Worm (Caenorhabditis elegans) whole organism, L4 larva: ENCODE data around the gene Y38F1A.8.

Experiments used
- D1046.2 ChIP-seq: fragments of 200-800 bp; sonication (Bioruptor generic); IDR thresholded peaks from 2 replicates; pipeline ENCODE4 v1.3.6; 2022; ENCODE audit warnings: missing genetic modification characterization, missing compliant biosample characterization
- F10B5.3 ChIP-seq: sonication (generic microtip); optimal IDR thresholded peaks from 2 replicates; lab custom pipeline; 2016; ENCODE audit warnings: mild to moderate bottlenecking, missing genetic modification characterization, missing compliant biosample characterization
- F26F4.8 ChIP-seq: fragments of 200-800 bp; sonication (Bioruptor generic); conservative IDR thresholded peaks from 2 replicates; pipeline ENCODE4 v1.3.6; 2022; ENCODE audit warnings: missing genetic modification characterization, missing compliant biosample characterization
- F44E2.7 ChIP-seq: fragments of 200-800 bp; sonication (Bioruptor generic); IDR thresholded peaks from 2 replicates; pipeline ENCODE4 v2.1.2; 2022; ENCODE audit warnings: missing genetic modification characterization, missing compliant biosample characterization
- R02D3.7 ChIP-seq: fragments of 150-350 bp; sonication (generic microtip); optimal IDR thresholded peaks from 3 replicates; lab custom pipeline; 2014; ENCODE audit warnings: missing biosample characterization, missing genetic modification characterization
- T20F7.1 ChIP-seq: fragments of 200-800 bp; sonication (Bioruptor generic); optimal IDR thresholded peaks from 2 replicates; lab custom pipeline; 2018; ENCODE audit warnings: mild to moderate bottlenecking, missing genetic modification characterization, missing compliant biosample characterization
- T26A8.4 ChIP-seq: fragments of 200-800 bp; sonication (Bioruptor generic); IDR thresholded peaks from 2 replicates; pipeline ENCODE4 v1.3.6; 2022; ENCODE audit warnings: missing genetic modification characterization, missing compliant biosample characterization
- Y105C5A.15 ChIP-seq: fragments of 200-800 bp; sonication (Bioruptor generic); IDR thresholded peaks from 2 replicates; pipeline ENCODE4 v1.3.6; 2022; ENCODE audit warnings: missing genetic modification characterization, missing compliant biosample characterization
- Y48G9A.11 ChIP-seq: fragments of 200-800 bp; sonication (Bioruptor generic); IDR thresholded peaks from 2 replicates; pipeline ENCODE4 v1.3.6; 2022; ENCODE audit warnings: missing genetic modification reagents, missing genetic modification characterization, missing compliant biosample characterization
- ZK546.5 ChIP-seq, 2 experiments: sonication (generic microtip); optimal IDR thresholded peaks; 2 replicates each; lab custom pipeline; 2017; ENCODE audit warnings: missing biosample characterization in 2 of 2, missing genetic modification characterization in 2 of 2
- aha-1 ChIP-seq: fragments of 150-350 bp; peaks from one replicate; lab custom pipeline; 2014; ENCODE audit warnings: missing biosample characterization, missing genetic modification characterization
- aly-2 ChIP-seq: sonication (generic microtip); optimal IDR thresholded peaks from 2 replicates; lab custom pipeline; 2018; ENCODE audit warnings: missing biosample characterization, missing genetic modification characterization
- arid-1 ChIP-seq: fragments of 200-800 bp; sonication (Bioruptor generic); conservative IDR thresholded peaks from 2 replicates; pipeline ENCODE4 v1.3.6; 2022; ENCODE audit warnings: missing genetic modification reagents, missing genetic modification characterization, missing compliant biosample characterization
- ceh-20 ChIP-seq: fragments of 200-800 bp; sonication (Bioruptor generic); IDR thresholded peaks from 2 replicates; pipeline ENCODE4 v1.3.6; 2022; ENCODE audit warnings: missing genetic modification reagents, missing genetic modification characterization, missing compliant biosample characterization
- ceh-28 ChIP-seq: fragments of 150-350 bp; optimal IDR thresholded peaks from 2 replicates; lab custom pipeline; 2014; ENCODE audit warnings: missing biosample characterization, missing genetic modification reagents, missing genetic modification characterization
- ceh-62 ChIP-seq: sonication (generic microtip); optimal IDR thresholded peaks from 2 replicates; lab custom pipeline; 2017; ENCODE audit warnings: missing biosample characterization, missing genetic modification characterization
- ceh-82 ChIP-seq: sonication (generic microtip); optimal IDR thresholded peaks from 2 replicates; lab custom pipeline; 2017; ENCODE audit warnings: missing biosample characterization, missing genetic modification characterization
- cey-2 ChIP-seq: sonication (generic microtip); optimal IDR thresholded peaks from 3 replicates; lab custom pipeline; 2017; ENCODE audit warnings: missing genetic modification characterization, mild to moderate bottlenecking, missing compliant biosample characterization, antibody characterized with exemption, borderline replicate concordance; ENCODE audit not compliant: insufficient read depth
- daf-12 ChIP-seq: fragments of 150-350 bp; optimal IDR thresholded peaks from 2 replicates; lab custom pipeline; 2014; ENCODE audit warnings: missing biosample characterization, missing genetic modification reagents, missing genetic modification characterization
- daf-16 ChIP-seq, 3 experiments: sonication (generic microtip); optimal IDR thresholded peaks; 2 replicates each; lab custom pipeline; 2016 to 2017; ENCODE audit warnings: missing genetic modification characterization in 3 of 3, missing genetic modification reagents in 3 of 3, mild to moderate bottlenecking in 2 of 3, missing compliant biosample characterization in 2 of 3, missing biosample characterization in 1 of 3, moderate library complexity in 1 of 3
- dmd-6 ChIP-seq: fragments of 200-800 bp; sonication (Bioruptor generic); IDR thresholded peaks from 2 replicates; pipeline ENCODE4 v1.3.6; 2022; ENCODE audit warnings: missing genetic modification reagents, missing genetic modification characterization, missing compliant biosample characterization
- dmd-9 ChIP-seq: fragments of 200-800 bp; sonication (Bioruptor generic); IDR thresholded peaks from 2 replicates; pipeline ENCODE4 v1.3.6; 2022; ENCODE audit warnings: missing genetic modification reagents, missing genetic modification characterization, missing compliant biosample characterization
- dpl-1 ChIP-seq: fragments of 150-350 bp; optimal IDR thresholded peaks from 2 replicates; lab custom pipeline; 2014; ENCODE audit warnings: missing biosample characterization, missing genetic modification reagents, missing genetic modification characterization
- duxl-1 ChIP-seq: sonication (generic microtip); optimal IDR thresholded peaks from 2 replicates; lab custom pipeline; 2016; ENCODE audit warnings: mild to moderate bottlenecking, missing genetic modification characterization, moderate library complexity, missing compliant biosample characterization; ENCODE audit not compliant: poor library complexity
- fos-1 ChIP-seq: fragments of 150-350 bp; optimal IDR thresholded peaks from 2 replicates; lab custom pipeline; 2014; ENCODE audit warnings: missing biosample characterization, missing genetic modification characterization
- hif-1 ChIP-seq, 2 experiments: sonication (generic microtip); optimal IDR thresholded peaks; 2 replicates each; lab custom pipeline; 2016 to 2017; ENCODE audit warnings: missing compliant biosample characterization in 2 of 2, missing genetic modification characterization in 2 of 2, missing genetic modification reagents in 2 of 2, missing genotype in 2 of 2, mild to moderate bottlenecking in 1 of 2
- hlh-11 ChIP-seq: fragments of 200-800 bp; sonication (Bioruptor generic); optimal IDR thresholded peaks from 2 replicates; lab custom pipeline; 2018; ENCODE audit warnings: mild to moderate bottlenecking, missing genetic modification characterization, missing compliant biosample characterization
- lin-29 ChIP-seq: fragments of 200-800 bp; sonication (Bioruptor generic); IDR thresholded peaks from 2 replicates; pipeline ENCODE4 v1.3.6; 2022; ENCODE audit warnings: missing genetic modification reagents, missing genetic modification characterization, missing compliant biosample characterization
- madf-5 ChIP-seq, 2 experiments: fragments of 200-800 bp; sonication (Bioruptor generic); IDR thresholded peaks; 2 replicates each; pipeline ENCODE4 v1.3.6; 2022; ENCODE audit warnings: missing compliant biosample characterization in 2 of 2, missing genetic modification characterization in 2 of 2
- mdl-1 ChIP-seq, 2 experiments: fragments of 150-350 bp in 1 of 2; sonication (generic microtip) in 1 of 2; optimal IDR thresholded peaks; 2 replicates each; lab custom pipeline; 2014 to 2017; ENCODE audit warnings: missing biosample characterization in 2 of 2, missing genetic modification characterization in 2 of 2
- mep-1 ChIP-seq: fragments of 150-350 bp; sonication (generic microtip); optimal IDR thresholded peaks from 3 replicates; lab custom pipeline; 2014; ENCODE audit warnings: missing biosample characterization, missing genetic modification characterization
- mes-2 ChIP-seq: sonication (generic microtip); optimal IDR thresholded peaks from 2 replicates; lab custom pipeline; 2016; ENCODE audit warnings: missing genotype, mild to moderate bottlenecking, missing genetic modification characterization, missing compliant biosample characterization; ENCODE audit not compliant: poor library complexity, severe bottlenecking
- nhr-11 ChIP-seq: fragments of 150-350 bp; optimal IDR thresholded peaks from 2 replicates; lab custom pipeline; 2014; ENCODE audit warnings: missing biosample characterization, missing genetic modification characterization
- nhr-28 ChIP-seq: fragments of 150-350 bp; optimal IDR thresholded peaks from 2 replicates; lab custom pipeline; 2014; ENCODE audit warnings: missing biosample characterization, missing genetic modification characterization
- nhr-42 ChIP-seq: fragments of 200-800 bp; sonication (Bioruptor generic); IDR thresholded peaks from 2 replicates; pipeline ENCODE4 v1.3.6; 2022; ENCODE audit warnings: missing genetic modification characterization, missing compliant biosample characterization
- nhr-76 ChIP-seq: fragments of 150-350 bp; optimal IDR thresholded peaks from 2 replicates; lab custom pipeline; 2014; ENCODE audit warnings: missing biosample characterization, missing genetic modification characterization
- pha-4 ChIP-seq, 2 experiments: fragments of 150-350 bp in 1 of 2; fragments of 200-800 bp in 1 of 2; sonication (Bioruptor generic) in 1 of 2; IDR thresholded peaks in 1 of 2; optimal IDR thresholded peaks in 1 of 2; 2 replicates each; pipeline versions ENCODE4 v1.3.6 to Lab custom; 2014 to 2022; ENCODE audit warnings: missing genetic modification characterization in 2 of 2, missing genetic modification reagents in 2 of 2, missing biosample characterization in 1 of 2, missing compliant biosample characterization in 1 of 2
- php-3 ChIP-seq: fragments of 200-800 bp; sonication (Bioruptor generic); IDR thresholded peaks from 2 replicates; pipeline ENCODE4 v1.3.6; 2022; ENCODE audit warnings: missing genetic modification reagents, missing genetic modification characterization, missing compliant biosample characterization
- pqm-1 ChIP-seq: sonication (generic microtip); optimal IDR thresholded peaks from 2 replicates; lab custom pipeline; 2017; ENCODE audit warnings: missing biosample characterization, missing genetic modification characterization
- set-16 ChIP-seq: fragments of 200-800 bp; sonication (Bioruptor generic); IDR thresholded peaks from 2 replicates; pipeline ENCODE4 v1.3.6; 2022; ENCODE audit warnings: missing genetic modification reagents, missing genetic modification characterization, missing compliant biosample characterization
- skn-1 ChIP-seq: fragments of 150-350 bp; optimal IDR thresholded peaks from 2 replicates; lab custom pipeline; 2014; ENCODE audit warnings: missing biosample characterization, missing genetic modification characterization
- snpc-1.2 ChIP-seq: fragments of 200-800 bp; sonication (Bioruptor generic); IDR thresholded peaks from 2 replicates; pipeline ENCODE4 v1.3.6; 2022; ENCODE audit warnings: missing genetic modification reagents, missing genetic modification characterization, missing compliant biosample characterization
- snpc-4 ChIP-seq: fragments of 150-350 bp; optimal IDR thresholded peaks from 2 replicates; lab custom pipeline; 2014; ENCODE audit warnings: missing biosample characterization, missing genetic modification characterization
- unc-39 ChIP-seq: sonication (generic microtip); optimal IDR thresholded peaks from 2 replicates; lab custom pipeline; 2017; ENCODE audit warnings: missing biosample characterization, missing genetic modification characterization
- unc-62 ChIP-seq, 3 experiments: fragments of 150-350 bp in 1 of 3; sonication (generic microtip); optimal IDR thresholded peaks in 2 of 3; peaks in 1 of 3; 1 replicate in 1 of 3; 2 replicates in 2 of 3; lab custom pipeline; 2014 to 2017; ENCODE audit warnings: missing biosample characterization in 3 of 3, missing genetic modification characterization in 3 of 3, missing genetic modification reagents in 3 of 3, missing genotype in 1 of 3
- vab-7 ChIP-seq: fragments of 200-800 bp; sonication (Bioruptor generic); IDR thresholded peaks from 2 replicates; pipeline ENCODE4 v1.3.6; 2022; ENCODE audit warnings: missing genetic modification reagents, missing genetic modification characterization, missing compliant biosample characterization
- zag-1 ChIP-seq: fragments of 150-350 bp; optimal IDR thresholded peaks from 2 replicates; lab custom pipeline; 2014; ENCODE audit warnings: missing biosample characterization, missing genetic modification characterization
- zfp-2 ChIP-seq: sonication (generic microtip); optimal IDR thresholded peaks from 2 replicates; lab custom pipeline; 2016; ENCODE audit warnings: mild to moderate bottlenecking, missing genetic modification characterization, missing compliant biosample characterization
- zfp-3 ChIP-seq: fragments of 200-800 bp; sonication (Bioruptor generic); conservative IDR thresholded peaks from 2 replicates; pipeline ENCODE4 v1.3.6; 2022; ENCODE audit warnings: missing genetic modification reagents, missing genetic modification characterization, missing compliant biosample characterization
- zip-2 ChIP-seq: fragments of 150-350 bp; optimal IDR thresholded peaks from 2 replicates; lab custom pipeline; 2014; ENCODE audit warnings: missing biosample characterization, missing genetic modification characterization
- ztf-7 ChIP-seq: fragments of 150-350 bp; optimal IDR thresholded peaks from 2 replicates; lab custom pipeline; 2014; ENCODE audit warnings: missing biosample characterization, missing genetic modification characterization

Y38F1A.8 gene

DNA sequence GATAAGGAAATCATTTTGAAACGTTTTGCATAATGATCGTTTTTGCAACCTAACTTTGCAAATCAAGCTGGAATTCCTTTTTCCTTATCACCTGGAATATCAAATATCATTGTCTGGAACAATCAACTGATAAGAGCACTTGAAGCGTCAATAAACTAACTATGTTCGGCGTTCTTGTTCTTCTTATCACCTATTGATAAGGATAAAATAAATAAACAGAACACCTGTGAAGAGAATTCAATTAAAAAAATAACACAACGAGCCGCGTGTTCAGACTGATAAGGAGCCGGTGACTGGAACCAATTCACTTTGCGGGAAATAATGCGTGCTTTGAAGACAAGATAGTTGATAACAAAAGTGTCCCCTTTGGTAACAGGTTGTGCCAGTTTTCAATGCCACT is 20.4 kb downstream of the Y38F1A.8 start, which contains the start of gene cyd-1 (continued):
- TF ChIP-seq vab-7 (GFP tag; lab: Robert Waterston, UW) = no peak
- TF ChIP-seq zfp-3 (GFP tag; lab: Robert Waterston, UW) = no peak
- no peak for TF ChIP-seq skn-1 (tag; lab: Kevin White, UChicago)
- no peak for TF ChIP-seq Y105C5A.15 (GFP tag; lab: Robert Waterston, UW)
- TF ChIP-seq T20F7.1 = no peak
- TF ChIP-seq zfp-2 (tag; lab: Kevin White, UChicago) = no peak
- no peak for TF ChIP-seq unc-39
- TF ChIP-seq aly-2 (tag; lab: Kevin White, UChicago) = no peak
- no peak for TF ChIP-seq ztf-7 (tag; lab: Kevin White, UChicago)
- no peak for TF ChIP-seq set-16
- TF ChIP-seq ceh-82 = no peak
- no peak for TF ChIP-seq snpc-4 (tag; lab: Kevin White, UChicago)
- TF ChIP-seq nhr-28 (tag; lab: Kevin White, UChicago) = peak; percentile 89
- no peak for TF ChIP-seq ceh-20
- TF ChIP-seq dpl-1 = no peak
- TF ChIP-seq mes-2 (tag; lab: Kevin White, UChicago) = no peak
- TF ChIP-seq unc-62 (GFP tag; optimal IDR thresholded peaks at IDR 0.05 in 1 of 2; lab: Kevin White, UChicago) = peak; percentile 35 to 48
- no peak for TF ChIP-seq unc-62 (tag; optimal IDR thresholded peaks at IDR 0.05; lab: Kevin White, UChicago)
- peak; percentile 30; the same call in 1 of the 2 replicates for TF ChIP-seq pha-4 (GFP tag; IDR thresholded peaks at IDR 0.05; lab: Robert Waterston, UW)
- TF ChIP-seq pha-4 (tag; optimal IDR thresholded peaks at IDR 0.05; lab: Kevin White, UChicago) = peak; percentile 86
- TF ChIP-seq nhr-11 (tag; lab: Kevin White, UChicago) = no peak
- no peak for TF ChIP-seq F44E2.7 (GFP tag; lab: Robert Waterston, UW)
- TF ChIP-seq F10B5.3 (tag; lab: Kevin White, UChicago) = no peak
- TF ChIP-seq dmd-9 (GFP tag; lab: Robert Waterston, UW) = no peak
- no peak for TF ChIP-seq ZK546.5 (tag; optimal IDR thresholded peaks at IDR 0.05; lab: Kevin White, UChicago)
- TF ChIP-seq dmd-6 = peak; percentile 76
- no peak for TF ChIP-seq aha-1
- TF ChIP-seq lin-29 (GFP tag; lab: Robert Waterston, UW) = no peak
- TF ChIP-seq F26F4.8 = no peak
- peak in 1 of 2 experiments; percentile 58 for TF ChIP-seq mdl-1 (tag; optimal IDR thresholded peaks at IDR 0.05; lab: Kevin White, UChicago)
- no peak for TF ChIP-seq madf-5 (GFP tag; IDR thresholded peaks at IDR 0.05; lab: Robert Waterston, UW)
- peak; percentile 93 for TF ChIP-seq hlh-11 (tag; lab: Kevin White, UChicago)
- TF ChIP-seq T26A8.4 = no peak
- TF ChIP-seq arid-1 (GFP tag; lab: Robert Waterston, UW) = no peak
- TF ChIP-seq daf-12 = no peak
- TF ChIP-seq nhr-76 = no peak
- TF ChIP-seq Y48G9A.11 (GFP tag; lab: Robert Waterston, UW) = no peak
- no peak for TF ChIP-seq snpc-1.2 (GFP tag; lab: Robert Waterston, UW)
- TF ChIP-seq zip-2 (tag; lab: Kevin White, UChicago) = no peak
- no peak for TF ChIP-seq zag-1 (tag; lab: Kevin White, UChicago)
- peak in 1 of 2 experiments; percentile 34 for TF ChIP-seq daf-16 (GFP tag; optimal IDR thresholded peaks at IDR 0.05; lab: Kevin White, UChicago)
- TF ChIP-seq daf-16 (tag; optimal IDR thresholded peaks at IDR 0.05; lab: Kevin White, UChicago) = peak; percentile 97
- no peak for TF ChIP-seq ceh-28
- TF ChIP-seq duxl-1 (tag; lab: Kevin White, UChicago) = no peak
- peak; percentile 94 for TF ChIP-seq php-3 (GFP tag; lab: Robert Waterston, UW)
- no peak for TF ChIP-seq D1046.2 (GFP tag; lab: Robert Waterston, UW)
- TF ChIP-seq hif-1 (tag; optimal IDR thresholded peaks at IDR 0.05; lab: Kevin White, UChicago) = peak in 1 of 2 experiments; percentile 8
- TF ChIP-seq R02D3.7 = no peak
- peak; percentile 2 for TF ChIP-seq mep-1 (tag; lab: Kevin White, UChicago)
- peak; percentile 79 for TF ChIP-seq pqm-1 (tag; lab: Kevin White, UChicago)
- TF ChIP-seq fos-1 = no peak
- TF ChIP-seq nhr-42 (GFP tag; lab: Robert Waterston, UW) = no peak
- TF ChIP-seq ceh-62 (tag; lab: Kevin White, UChicago) = no peak
- peak; percentile 25 for TF ChIP-seq cey-2 (tag; lab: Kevin White, UChicago)
